Worm (Caenorhabditis elegans) whole organism, L3 larva: ENCODE results near the gene Y71H2AM.3.

Experiments
- ceh-82 ChIP-seq: fragments of 150-350 bp; optimal IDR thresholded peaks from 2 replicates; lab custom pipeline; 2014; ENCODE audit warnings: missing biosample characterization, missing genetic modification characterization
- mdl-1 ChIP-seq: fragments of 150-350 bp; optimal IDR thresholded peaks from 2 replicates; lab custom pipeline; 2014; ENCODE audit warnings: missing biosample characterization, missing genetic modification characterization
- ztf-4 ChIP-seq: fragments of 150-350 bp; optimal IDR thresholded peaks from 2 replicates; lab custom pipeline; 2014; ENCODE audit warnings: missing biosample characterization, missing genetic modification characterization

DNA sequence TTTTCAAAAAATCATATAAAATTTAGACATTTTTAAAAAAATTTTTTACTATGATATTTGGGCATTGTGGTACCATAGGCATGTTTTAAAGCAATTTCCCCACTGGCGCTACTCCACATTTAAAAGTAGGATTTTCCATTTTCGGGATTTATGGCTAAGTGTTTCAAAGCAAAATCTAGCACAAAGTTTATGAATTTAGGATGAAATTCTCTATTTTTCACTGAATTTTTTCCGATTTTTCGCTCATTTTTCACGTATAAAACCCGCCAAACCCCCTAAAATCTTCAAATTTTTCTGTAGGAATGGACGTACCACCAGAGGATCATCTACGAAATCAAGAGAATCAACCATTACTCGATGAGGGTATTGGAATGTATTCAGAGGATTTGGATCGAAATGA lies 13.8 kb downstream of the Y71H2AM.3 start, which contains the start of gene pipp-4P:
- TF ChIP-seq mdl-1 (tag; lab: Kevin White, UChicago) (no peak), ceh-82 (tag; lab: Kevin White, UChicago) (no peak), ztf-4 (tag; lab: Kevin White, UChicago) (no peak)
